Worm (Caenorhabditis elegans): Measurements from ENCODE around the gene R05G6.10.

DNA sequence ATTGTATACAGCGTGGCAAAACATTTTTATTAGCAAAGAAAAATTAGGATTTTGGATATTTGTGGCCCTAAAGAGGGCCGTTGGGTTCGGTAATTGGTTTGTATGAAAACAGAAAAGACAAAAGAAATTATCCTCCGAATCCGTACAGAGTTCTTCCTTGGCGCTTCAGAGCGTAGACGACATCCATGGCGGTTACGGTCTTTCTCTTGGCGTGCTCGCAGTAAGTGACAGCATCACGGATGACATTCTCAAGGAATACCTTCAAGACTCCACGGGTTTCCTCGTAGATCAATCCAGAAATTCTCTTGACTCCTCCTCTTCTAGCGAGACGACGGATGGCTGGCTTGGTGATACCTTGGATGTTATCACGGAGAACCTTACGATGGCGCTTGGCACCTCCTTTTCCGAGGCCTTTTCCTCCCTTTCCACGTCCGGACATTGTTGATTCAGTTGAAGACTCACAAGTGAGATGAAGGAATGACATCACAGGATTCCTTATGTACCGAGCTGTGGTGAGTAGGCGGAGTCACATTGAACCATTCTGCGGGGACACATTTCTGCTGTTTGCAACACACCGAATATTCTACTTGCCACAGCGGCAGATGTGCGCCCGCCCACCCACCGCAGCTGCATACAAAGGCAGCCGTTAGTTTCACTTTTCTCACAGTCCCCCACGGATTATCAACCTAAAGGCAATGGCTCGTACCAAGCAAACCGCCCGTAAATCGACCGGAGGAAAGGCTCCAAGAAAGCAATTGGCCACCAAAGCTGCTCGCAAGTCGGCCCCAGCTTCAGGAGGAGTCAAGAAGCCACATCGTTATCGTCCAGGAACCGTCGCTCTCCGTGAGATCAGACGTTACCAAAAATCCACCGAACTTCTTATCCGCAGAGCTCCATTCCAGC lies 54.5 kb downstream of the R05G6.10 start, which contains the start of the genes his-60 and his-59:
- no peak for TF ChIP-seq him-1 (tag; optimal IDR thresholded peaks at IDR 0.05)
- TF ChIP-seq W03F9.2 (tag; optimal IDR thresholded peaks at IDR 0.05) = no peak

All from whole organism, L4/young adult.